Fruit fly (Drosophila melanogaster) whole organism, wandering third instar larva: ENCODE results near the gene CkIIalpha-i3.

Experiments
- Abd-B ChIP-seq: fragments of >200 bp; optimal IDR thresholded peaks from 2 replicates; lab custom pipeline; 2017; ENCODE audit warnings: missing biosample characterization, missing genetic modification characterization
- CG32264 ChIP-seq: fragments of 200-800 bp; sonication (Bioruptor generic); optimal IDR thresholded peaks from 2 replicates; lab custom pipeline; 2016; ENCODE audit warnings: missing biosample characterization, missing genetic modification characterization
- CG9705 ChIP-seq: fragments of 200-800 bp; sonication (Bioruptor generic); optimal IDR thresholded peaks from 2 replicates; lab custom pipeline; 2018; ENCODE audit warnings: missing biosample characterization, mild to moderate bottlenecking, missing genetic modification characterization
- CrebA ChIP-seq: fragments of 200-800 bp; sonication (Bioruptor generic); optimal IDR thresholded peaks from 2 replicates; lab custom pipeline; 2016; ENCODE audit warnings: missing biosample characterization, mild to moderate bottlenecking, missing genetic modification characterization, borderline replicate concordance
- Dif ChIP-seq: fragments of 200-275, 200-300 bp; sonication (Bioruptor generic); optimal IDR thresholded peaks from 2 replicates; lab custom pipeline; 2018; ENCODE audit warnings: missing biosample characterization, missing genetic modification characterization; ENCODE audit not compliant: partially characterized antibody
- GATAd ChIP-seq: sonication (Bioruptor generic); optimal IDR thresholded peaks from 2 replicates; lab custom pipeline; 2016; ENCODE audit warnings: missing biosample characterization, missing genetic modification characterization
- HLH106 ChIP-seq: fragments of 200-800 bp; optimal IDR thresholded peaks from 3 replicates; lab custom pipeline; 2019; ENCODE audit warnings: missing biosample characterization, mild to moderate bottlenecking, missing genetic modification characterization, moderate library complexity
- Hnf4 ChIP-seq: fragments of 200-800 bp; sonication (Bioruptor generic); optimal IDR thresholded peaks from 2 replicates; lab custom pipeline; 2016; ENCODE audit warnings: missing biosample characterization, mild to moderate bottlenecking, missing genetic modification characterization
- Jra ChIP-seq: sonication (Bioruptor generic); optimal IDR thresholded peaks from 2 replicates; lab custom pipeline; 2016; ENCODE audit warnings: missing biosample characterization, missing genetic modification characterization
- Myc ChIP-seq: fragments of >200 bp; optimal IDR thresholded peaks from 2 replicates; lab custom pipeline; 2017
- N ChIP-seq: fragments of >200 bp; optimal IDR thresholded peaks from 2 replicates; lab custom pipeline; 2018; ENCODE audit warnings: missing biosample characterization, missing external identifiers, missing genetic modification characterization
- OdsH ChIP-seq: fragments of 200-800 bp; sonication (Bioruptor generic); optimal IDR thresholded peaks from 2 replicates; lab custom pipeline; 2016; ENCODE audit warnings: missing biosample characterization, mild to moderate bottlenecking, missing genetic modification characterization
- Rel ChIP-seq, 2 experiments: fragments of 200-800 bp; sonication (Bioruptor generic) in 1 of 2; optimal IDR thresholded peaks; 2 replicates in 1 of 2; 3 replicates in 1 of 2; lab custom pipeline; 2016 to 2019; ENCODE audit warnings: mild to moderate bottlenecking in 2 of 2, missing biosample characterization in 2 of 2, missing genetic modification characterization in 2 of 2, moderate library complexity in 1 of 2
- Sp1 ChIP-seq: fragments of 200-800 bp; sonication (Bioruptor generic); optimal IDR thresholded peaks from 3 replicates; lab custom pipeline; 2019; ENCODE audit warnings: missing biosample characterization, mild to moderate bottlenecking, missing genetic modification characterization, moderate library complexity
- br ChIP-seq: fragments of 200-800 bp; sonication (Bioruptor generic); optimal IDR thresholded peaks from 2 replicates; lab custom pipeline; 2016; ENCODE audit warnings: missing biosample characterization, missing genetic modification characterization
- brk ChIP-seq: fragments of 200-800 bp; sonication (Bioruptor generic); optimal IDR thresholded peaks from 2 replicates; lab custom pipeline; 2016; ENCODE audit warnings: missing biosample characterization, mild to moderate bottlenecking, missing genetic modification characterization
- dl ChIP-seq, 2 experiments: fragments of 175-275, 200-275 bp in 1 of 2; fragments of 200-275 bp in 1 of 2; sonication (Bioruptor generic); optimal IDR thresholded peaks; lab custom pipeline; 2018; ENCODE audit warnings: mild to moderate bottlenecking in 2 of 2, missing biosample characterization in 2 of 2, missing genetic modification characterization in 2 of 2, moderate library complexity in 2 of 2; ENCODE audit not compliant: partially characterized antibody in 2 of 2, insufficient read depth in 1 of 2
- dmrt93B ChIP-seq: fragments of 200-800 bp; sonication (Bioruptor generic); optimal IDR thresholded peaks from 2 replicates; lab custom pipeline; 2018; ENCODE audit warnings: missing biosample characterization, mild to moderate bottlenecking, missing genetic modification characterization
- dsf ChIP-seq: sonication (Bioruptor generic); optimal IDR thresholded peaks from 2 replicates; lab custom pipeline; 2016; ENCODE audit warnings: missing biosample characterization, missing genetic modification characterization, borderline replicate concordance
- foxo ChIP-seq, 2 experiments: fragments of 200-800 bp; sonication (Bioruptor generic); optimal IDR thresholded peaks; 2 replicates in 1 of 2; 3 replicates in 1 of 2; lab custom pipeline; 2016 to 2017; ENCODE audit warnings: missing biosample characterization in 2 of 2, missing genetic modification characterization in 2 of 2
- fru ChIP-seq: fragments of 200-800 bp; sonication (Bioruptor generic); optimal IDR thresholded peaks from 3 replicates; lab custom pipeline; 2016; ENCODE audit warnings: missing biosample characterization, mild to moderate bottlenecking, missing genetic modification characterization
- h ChIP-seq: fragments of 200-800 bp; sonication (Bioruptor generic); optimal IDR thresholded peaks from 3 replicates; lab custom pipeline; 2016; ENCODE audit warnings: missing biosample characterization, mild to moderate bottlenecking, missing genetic modification characterization
- jim ChIP-seq: fragments of 175-275, 200-325 bp; sonication (Bioruptor generic); optimal IDR thresholded peaks from 2 replicates; lab custom pipeline; 2016; ENCODE audit warnings: missing biosample characterization, mild to moderate bottlenecking, missing genetic modification characterization
- rgr ChIP-seq: fragments of 200-800 bp; sonication (Bioruptor generic); optimal IDR thresholded peaks from 3 replicates; lab custom pipeline; 2016; ENCODE audit warnings: missing biosample characterization, mild to moderate bottlenecking, missing genetic modification characterization
- sage ChIP-seq: fragments of 200-800 bp; sonication (Bioruptor generic); optimal IDR thresholded peaks from 2 replicates; lab custom pipeline; 2016; ENCODE audit warnings: missing biosample characterization, mild to moderate bottlenecking, missing genetic modification characterization
- tai ChIP-seq: sonication (Bioruptor generic); optimal IDR thresholded peaks from 2 replicates; lab custom pipeline; 2016; ENCODE audit warnings: missing biosample characterization, missing genetic modification characterization
- woc ChIP-seq: sonication (Bioruptor generic); optimal IDR thresholded peaks from 2 replicates; lab custom pipeline; 2016; ENCODE audit warnings: missing biosample characterization, mild to moderate bottlenecking, missing genetic modification characterization

The CkIIalpha-i3 gene

dm6 chr3L:707992-708489 lies 2.4 kb downstream of the CkIIalpha-i3 start, which contains the start of gene CG13895:
Gene CG13895, minus strand, starts transcription at chr3L:708205.
- no peak for TF ChIP-seq rgr (GFP tag; lab: Kevin White, UChicago)
- no peak for TF ChIP-seq Abd-B (GFP tag; lab: Kevin White, UChicago)
- TF ChIP-seq dsf, result no peak
- no peak for TF ChIP-seq tai (GFP tag; lab: Kevin White, UChicago)
- TF ChIP-seq br (GFP tag; lab: Kevin White, UChicago), result no peak
- TF ChIP-seq brk (GFP tag; lab: Kevin White, UChicago), result no peak
- no peak for TF ChIP-seq Myc (lab: Kevin White, UChicago)
- TF ChIP-seq CG32264 (GFP tag; lab: Kevin White, UChicago), result no peak
- TF ChIP-seq N (GFP tag; lab: Kevin White, UChicago), result no peak
- peak; percentile 18 to 59 for TF ChIP-seq dl (GFP tag; optimal IDR thresholded peaks at IDR 0.05; lab: Kevin White, UChicago; ENCODE audit: insufficient read depth in 1 of 2, partially characterized antibody in 2 of 2)
- TF ChIP-seq GATAd (GFP tag; lab: Kevin White, UChicago), result no peak
- peak; percentile 63 for TF ChIP-seq Dif (GFP tag; lab: Kevin White, UChicago)
- no peak for TF ChIP-seq dmrt93B
- no peak for TF ChIP-seq jim (GFP tag; lab: Kevin White, UChicago)
- no peak for TF ChIP-seq woc (GFP tag; lab: Kevin White, UChicago)
- peak; percentile 8 for TF ChIP-seq Sp1 (GFP tag; lab: Kevin White, UChicago)
- no peak for TF ChIP-seq HLH106 (tag; lab: Kevin White, UChicago)
- no peak for TF ChIP-seq sage
- TF ChIP-seq h (GFP tag; lab: Kevin White, UChicago), result no peak
- TF ChIP-seq foxo (GFP tag; optimal IDR thresholded peaks at IDR 0.05; lab: Kevin White, UChicago), result no peak

- TF ChIP-seq Rel (GFP tag; optimal IDR thresholded peaks at IDR 0.05; lab: Kevin White, UChicago), result no peak
- TF ChIP-seq Rel (tag; optimal IDR thresholded peaks at IDR 0.05; lab: Kevin White, UChicago), result no peak
- TF ChIP-seq CrebA (GFP tag; lab: Kevin White, UChicago), result no peak
- TF ChIP-seq brk (GFP tag; lab: Kevin White, UChicago), result no peak
- peak; percentile 20 for TF ChIP-seq OdsH (GFP tag; lab: Kevin White, UChicago)
- TF ChIP-seq fru, result peak; percentile 16
- peak; percentile 15 for TF ChIP-seq rgr (GFP tag; lab: Kevin White, UChicago)
- peak; percentile 5 for TF ChIP-seq h (GFP tag; lab: Kevin White, UChicago)
- peak; percentile 5 for TF ChIP-seq Sp1 (GFP tag; lab: Kevin White, UChicago)
- peak in 1 of 2 experiments; percentile 23 for TF ChIP-seq foxo (GFP tag; optimal IDR thresholded peaks at IDR 0.05; lab: Kevin White, UChicago)
Measured at dm6 chr3L:704661-705543, 5.5 kb downstream of the CkIIalpha-i3 start.

dm6 chr3L:703160-703793 lies 7.1 kb downstream of the CkIIalpha-i3 start:
- no peak for TF ChIP-seq Hnf4 (GFP tag; lab: Kevin White, UChicago)
- TF ChIP-seq OdsH (GFP tag; lab: Kevin White, UChicago), result no peak
- no peak for TF ChIP-seq Jra (GFP tag; lab: Kevin White, UChicago)
- no peak for TF ChIP-seq Rel (GFP tag; optimal IDR thresholded peaks at IDR 0.05; lab: Kevin White, UChicago)
- no peak for TF ChIP-seq Rel (tag; optimal IDR thresholded peaks at IDR 0.05; lab: Kevin White, UChicago)
- TF ChIP-seq brk (GFP tag; lab: Kevin White, UChicago), result no peak

dm6 chr3L:701798-702635 lies 8.4 kb downstream of the CkIIalpha-i3 start:
- TF ChIP-seq Jra (GFP tag; lab: Kevin White, UChicago), result no peak
- TF ChIP-seq OdsH (GFP tag; lab: Kevin White, UChicago), result no peak
- no peak for TF ChIP-seq CG9705
- no peak for TF ChIP-seq dl (GFP tag; optimal IDR thresholded peaks at IDR 0.05; lab: Kevin White, UChicago; ENCODE audit: insufficient read depth in 1 of 2, partially characterized antibody in 2 of 2)
- TF ChIP-seq CrebA (GFP tag; lab: Kevin White, UChicago), result no peak
- no peak for TF ChIP-seq brk (GFP tag; lab: Kevin White, UChicago)
- no peak for TF ChIP-seq jim (GFP tag; lab: Kevin White, UChicago)
- no peak for TF ChIP-seq Abd-B (GFP tag; lab: Kevin White, UChicago)
- TF ChIP-seq fru, result no peak
- TF ChIP-seq Myc (lab: Kevin White, UChicago), result no peak
- TF ChIP-seq Hnf4 (GFP tag; lab: Kevin White, UChicago), result no peak
- no peak for TF ChIP-seq sage
- TF ChIP-seq dmrt93B, result no peak
- TF ChIP-seq, all 38 proteins: peak for 0
